Worm (Caenorhabditis elegans): ENCODE data around the gene nep-24.

ce11 chrIV:16925363-16925863 lies 1.2 kb downstream of the nep-24 start:
- TF ChIP-seq elt-3 (tag; optimal IDR thresholded peaks at IDR 0.05), result no peak
- no peak for TF ChIP-seq nhr-12 (tag; optimal IDR thresholded peaks at IDR 0.05)
- TF ChIP-seq snpc-4 (tag; optimal IDR thresholded peaks at IDR 0.05), result no peak
- no peak for TF ChIP-seq ceh-9 (tag; optimal IDR thresholded peaks at IDR 0.05)
- TF ChIP-seq zag-1 (tag; optimal IDR thresholded peaks at IDR 0.05), result no peak
